Worm (Caenorhabditis elegans) whole organism, young adult: ENCODE results near the gene unc-76.
A peak's percentile ranks its signal among the peaks of the same experiment; 100 is the strongest.

Experiments used
- B0019.2 ChIP-seq: fragments of 200-800 bp; sonication (Bioruptor generic); conservative IDR thresholded peaks from 2 replicates; pipeline ENCODE4 v1.3.6; 2022; ENCODE audit warnings: missing genetic modification reagents, missing genetic modification characterization, missing compliant biosample characterization
- B0336.3 ChIP-seq: fragments of 200-800 bp; sonication (Bioruptor generic); IDR thresholded peaks from 2 replicates; pipeline ENCODE4 v1.3.6; 2022; ENCODE audit warnings: missing genetic modification characterization, missing compliant biosample characterization
- C17E4.6 ChIP-seq: fragments of 200-800 bp; sonication (Bioruptor generic); IDR thresholded peaks from 2 replicates; pipeline ENCODE4 v1.3.6; 2022; ENCODE audit warnings: missing genetic modification reagents, missing genetic modification characterization, missing compliant biosample characterization
- F22D6.2 ChIP-seq: sonication (generic microtip); optimal IDR thresholded peaks from 2 replicates; lab custom pipeline; 2016; ENCODE audit warnings: mild to moderate bottlenecking, missing genetic modification characterization, missing compliant biosample characterization
- F33H1.4 ChIP-seq: fragments of 200-800 bp; sonication (Bioruptor generic); IDR thresholded peaks from 2 replicates; pipeline ENCODE4 v1.3.6; 2022; ENCODE audit warnings: missing genetic modification reagents, missing genetic modification characterization, missing compliant biosample characterization
- F37B4.10 ChIP-seq: fragments of 200-800 bp; sonication (Bioruptor generic); IDR thresholded peaks from 2 replicates; pipeline ENCODE4 v1.3.6; 2022; ENCODE audit warnings: missing genetic modification characterization, missing compliant biosample characterization
- Y53F4B.3 ChIP-seq: fragments of 200-800 bp; sonication (Bioruptor generic); IDR thresholded peaks from 2 replicates; pipeline ENCODE4 v1.3.6; 2022; ENCODE audit warnings: missing genetic modification reagents, missing genetic modification characterization, missing compliant biosample characterization
- Y56A3A.18 ChIP-seq: fragments of 200-800 bp; sonication (Bioruptor generic); IDR thresholded peaks from 2 replicates; pipeline ENCODE4 v1.3.6; 2022; ENCODE audit warnings: missing genetic modification reagents, missing genetic modification characterization, missing compliant biosample characterization
- Y67H2A.10 ChIP-seq: fragments of 200-800 bp; sonication (Bioruptor generic); conservative IDR thresholded peaks from 2 replicates; pipeline ENCODE4 v1.3.6; 2022; ENCODE audit warnings: missing genetic modification reagents, missing genetic modification characterization, missing compliant biosample characterization
- Y95B8A.8 ChIP-seq: fragments of 200-800 bp; sonication (Bioruptor generic); IDR thresholded peaks from 2 replicates; pipeline ENCODE4 v1.3.6; 2022; ENCODE audit warnings: missing genetic modification reagents, missing genetic modification characterization, missing compliant biosample characterization
- ZK185.1 ChIP-seq: sonication (generic microtip); optimal IDR thresholded peaks from 2 replicates; lab custom pipeline; 2016; ENCODE audit warnings: mild to moderate bottlenecking, missing genetic modification characterization, missing compliant biosample characterization; ENCODE audit not compliant: poor library complexity, severe bottlenecking
- akir-1 ChIP-seq: fragments of 200-800 bp; sonication (Bioruptor generic); optimal IDR thresholded peaks from 2 replicates; lab custom pipeline; 2018; ENCODE audit warnings: mild to moderate bottlenecking, missing genetic modification characterization, moderate library complexity, missing compliant biosample characterization
- ama-1 ChIP-seq, 3 experiments: fragments of 150-350 bp in 1 of 3; sonication (generic microtip) in 2 of 3; optimal IDR thresholded peaks; 2 replicates each; lab custom pipeline; 2014 to 2018; ENCODE audit warnings: missing biosample characterization in 2 of 3, missing genetic modification characterization in 2 of 3, missing genetic modification reagents in 2 of 3
- aptf-3 ChIP-seq: fragments of 200-800 bp; sonication (Bioruptor generic); IDR thresholded peaks from 2 replicates; pipeline ENCODE4 v1.3.6; 2022; ENCODE audit warnings: missing genetic modification characterization, missing compliant biosample characterization
- athp-1 ChIP-seq: sonication (generic microtip); optimal IDR thresholded peaks from 2 replicates; lab custom pipeline; 2017; ENCODE audit warnings: mild to moderate bottlenecking, missing genetic modification characterization, missing compliant biosample characterization
- attf-5 ChIP-seq: fragments of 200-800 bp; sonication (Bioruptor generic); optimal IDR thresholded peaks from 2 replicates; lab custom pipeline; 2018; ENCODE audit warnings: mild to moderate bottlenecking, missing genetic modification characterization, missing compliant biosample characterization
- attf-6 ChIP-seq: fragments of 200-800 bp; sonication (Bioruptor generic); IDR thresholded peaks from 2 replicates; pipeline ENCODE4 v1.3.6; 2022; ENCODE audit warnings: missing genetic modification reagents, missing genetic modification characterization, missing compliant biosample characterization
- ceh-58 ChIP-seq: fragments of 200-800 bp; sonication (Bioruptor generic); IDR thresholded peaks from 2 replicates; pipeline ENCODE4 v1.3.6; 2022; ENCODE audit warnings: missing genetic modification characterization, missing compliant biosample characterization
- chd-7 ChIP-seq: sonication (generic microtip); optimal IDR thresholded peaks from 2 replicates; lab custom pipeline; 2016; ENCODE audit warnings: mild to moderate bottlenecking, missing genetic modification characterization, moderate library complexity, missing compliant biosample characterization
- die-1 ChIP-seq: sonication (generic microtip); optimal IDR thresholded peaks from 2 replicates; lab custom pipeline; 2016; ENCODE audit warnings: missing genotype, mild to moderate bottlenecking, missing genetic modification characterization, missing compliant biosample characterization
- efl-1 ChIP-seq: fragments of 150-350 bp; optimal IDR thresholded peaks from 2 replicates; lab custom pipeline; 2014; ENCODE audit warnings: missing biosample characterization, missing genetic modification reagents, missing genetic modification characterization
- him-1 ChIP-seq: sonication (generic microtip); optimal IDR thresholded peaks from 2 replicates; lab custom pipeline; 2016; ENCODE audit warnings: missing genotype, missing genetic modification reagents, missing genetic modification characterization, missing compliant biosample characterization
- hmg-1.2 ChIP-seq: fragments of 200-800 bp; sonication (Bioruptor generic); IDR thresholded peaks from 2 replicates; pipeline ENCODE4 v1.3.6; 2022; ENCODE audit warnings: missing genetic modification reagents, missing genetic modification characterization, missing compliant biosample characterization
- hrde-1 ChIP-seq: sonication (generic microtip); optimal IDR thresholded peaks from 2 replicates; lab custom pipeline; 2016; ENCODE audit warnings: missing genetic modification characterization, mild to moderate bottlenecking, missing compliant biosample characterization, moderate library complexity, missing genotype, missing genetic modification reagents, borderline replicate concordance
- hsf-1 ChIP-seq: fragments of 200-800 bp; sonication (Bioruptor generic); IDR thresholded peaks from 2 replicates; pipeline ENCODE4 v1.3.6; 2022; ENCODE audit warnings: missing genetic modification reagents, missing genetic modification characterization, missing compliant biosample characterization
- lin-26 ChIP-seq: fragments of 200-800 bp; sonication (Bioruptor generic); IDR thresholded peaks from 2 replicates; pipeline ENCODE4 v1.3.6; 2022; ENCODE audit warnings: missing genetic modification reagents, missing genetic modification characterization, missing compliant biosample characterization
- lin-35 ChIP-seq, 3 experiments: fragments of 150-350 bp in 2 of 3; sonication (generic microtip) in 1 of 3; optimal IDR thresholded peaks; 2 replicates each; lab custom pipeline; 2014 to 2018; ENCODE audit warnings: missing biosample characterization in 3 of 3, missing genetic modification characterization in 3 of 3, missing genetic modification reagents in 3 of 3
- lsl-1 ChIP-seq: fragments of 200-800 bp; sonication (Bioruptor generic); optimal IDR thresholded peaks from 2 replicates; lab custom pipeline; 2018; ENCODE audit warnings: mild to moderate bottlenecking, missing genetic modification characterization, moderate library complexity, missing compliant biosample characterization
- lsy-27 ChIP-seq: sonication (generic microtip); optimal IDR thresholded peaks from 2 replicates; lab custom pipeline; 2017; ENCODE audit warnings: missing genetic modification characterization, mild to moderate bottlenecking, missing compliant biosample characterization, antibody characterized with exemption, missing genotype, borderline replicate concordance; ENCODE audit not compliant: insufficient read depth
- madf-10 ChIP-seq: sonication (generic microtip); optimal IDR thresholded peaks from 2 replicates; lab custom pipeline; 2016; ENCODE audit warnings: mild to moderate bottlenecking, missing genetic modification characterization, missing compliant biosample characterization
- mcd-1 ChIP-seq: fragments of 200-800 bp; sonication (Bioruptor generic); IDR thresholded peaks from 2 replicates; pipeline ENCODE4 v1.3.6; 2022; ENCODE audit warnings: missing genetic modification reagents, missing genetic modification characterization, missing compliant biosample characterization
- mes-4 ChIP-seq: sonication (generic microtip); optimal IDR thresholded peaks from 2 replicates; lab custom pipeline; 2016; ENCODE audit warnings: missing genotype, missing genetic modification characterization, missing compliant biosample characterization
- nfyb-1 ChIP-seq: fragments of 200-800 bp; sonication (Bioruptor generic); IDR thresholded peaks from 2 replicates; pipeline ENCODE4 v1.3.6; 2022; ENCODE audit warnings: missing genetic modification reagents, missing genetic modification characterization, missing compliant biosample characterization
- nhr-27 ChIP-seq: fragments of 200-800 bp; sonication (Bioruptor generic); optimal IDR thresholded peaks from 2 replicates; lab custom pipeline; 2018; ENCODE audit warnings: mild to moderate bottlenecking, missing genetic modification characterization, moderate library complexity, missing compliant biosample characterization
- pbrm-1 ChIP-seq: fragments of 200-800 bp; sonication (Bioruptor generic); IDR thresholded peaks from 2 replicates; pipeline ENCODE4 v1.3.6; 2022; ENCODE audit warnings: missing genetic modification reagents, missing genetic modification characterization, missing compliant biosample characterization
- rec-8 ChIP-seq, 2 experiments: sonication (generic microtip); optimal IDR thresholded peaks; 2 replicates each; lab custom pipeline; 2016; ENCODE audit warnings: mild to moderate bottlenecking in 2 of 2, missing genetic modification characterization in 2 of 2, missing genetic modification reagents in 2 of 2, missing genotype in 2 of 2, missing biosample characterization in 1 of 2, missing compliant biosample characterization in 1 of 2, moderate library complexity in 1 of 2
- sea-2 ChIP-seq: fragments of 200-800 bp; sonication (Bioruptor generic); IDR thresholded peaks from 2 replicates; pipeline ENCODE4 v1.3.6; 2022; ENCODE audit warnings: missing genetic modification characterization, missing compliant biosample characterization
- snpc-1.3 ChIP-seq: sonication (generic microtip); optimal IDR thresholded peaks from 2 replicates; lab custom pipeline; 2017; ENCODE audit warnings: missing genetic modification characterization, mild to moderate bottlenecking, missing compliant biosample characterization, antibody characterized with exemption, moderate library complexity, missing genotype, missing genetic modification reagents; ENCODE audit not compliant: insufficient read depth
- somi-1 ChIP-seq: fragments of 200-800 bp; sonication (Bioruptor generic); optimal IDR thresholded peaks from 2 replicates; lab custom pipeline; 2018; ENCODE audit warnings: mild to moderate bottlenecking, missing genetic modification characterization, missing compliant biosample characterization
- sptf-2 ChIP-seq: fragments of 200-800 bp; sonication (Bioruptor generic); optimal IDR thresholded peaks from 2 replicates; lab custom pipeline; 2018; ENCODE audit warnings: mild to moderate bottlenecking, missing genetic modification characterization, missing compliant biosample characterization
- tbp1 ChIP-seq: fragments of 200-800 bp; sonication (Bioruptor generic); optimal IDR thresholded peaks from 2 replicates; lab custom pipeline; 2018; ENCODE audit warnings: mild to moderate bottlenecking, missing genetic modification characterization, missing compliant biosample characterization
- tbx-9 ChIP-seq: sonication (generic microtip); optimal IDR thresholded peaks from 2 replicates; lab custom pipeline; 2016; ENCODE audit warnings: borderline replicate concordance, missing genetic modification characterization, inconsistent platforms, missing compliant biosample characterization
- unc-62 ChIP-seq: fragments of 150-350 bp; optimal IDR thresholded peaks from 2 replicates; lab custom pipeline; 2014; ENCODE audit warnings: missing biosample characterization, missing genetic modification reagents, missing genetic modification characterization
- xnd-1 ChIP-seq: sonication (generic microtip); optimal IDR thresholded peaks from 2 replicates; lab custom pipeline; 2016; ENCODE audit warnings: missing genotype, missing genetic modification reagents, missing genetic modification characterization, missing compliant biosample characterization
- ztf-18 ChIP-seq: sonication (generic microtip); optimal IDR thresholded peaks from 2 replicates; lab custom pipeline; 2016; ENCODE audit warnings: missing genotype, mild to moderate bottlenecking, missing genetic modification characterization, missing compliant biosample characterization
- ztf-25 ChIP-seq: fragments of 200-800 bp; sonication (Bioruptor generic); IDR thresholded peaks from 2 replicates; pipeline ENCODE4 v1.3.6; 2022; ENCODE audit warnings: missing genetic modification reagents, missing genetic modification characterization, missing compliant biosample characterization
- ztf-6 ChIP-seq: fragments of 200-800 bp; sonication (Bioruptor generic); IDR thresholded peaks from 2 replicates; pipeline ENCODE4 v1.3.6; 2022; ENCODE audit warnings: missing genetic modification reagents, missing genetic modification characterization, missing compliant biosample characterization

Gene unc-76

ce11 chrV:15028896-15029519 lies 42.6 kb upstream of the unc-76 start, which contains the start of gene F14H8.8 (continued):
- no peak for TF ChIP-seq F22D6.2 (tag; lab: Kevin White, UChicago)
- no peak for TF ChIP-seq akir-1 (GFP tag; lab: Kevin White, UChicago)
- TF ChIP-seq hmg-1.2 (GFP tag; lab: Robert Waterston, UW), result peak; percentile 73
- no peak for TF ChIP-seq sea-2 (GFP tag; lab: Robert Waterston, UW)
- TF ChIP-seq sptf-2, result no peak
- no peak for TF ChIP-seq somi-1 (GFP tag; lab: Kevin White, UChicago)
- TF ChIP-seq ztf-6 (GFP tag; lab: Robert Waterston, UW), result no peak
- TF ChIP-seq hrde-1 (tag; lab: Kevin White, UChicago), result peak; percentile 3
- peak; percentile 46 for TF ChIP-seq xnd-1 (tag; lab: Kevin White, UChicago)
- no peak for TF ChIP-seq chd-7 (tag; lab: Kevin White, UChicago)
- TF ChIP-seq B0336.3 (GFP tag; lab: Robert Waterston, UW), result no peak
- TF ChIP-seq die-1, result peak; percentile 4
- no peak for TF ChIP-seq lin-26
- no peak for TF ChIP-seq C17E4.6 (GFP tag; lab: Robert Waterston, UW)
- TF ChIP-seq Y56A3A.18 (GFP tag; lab: Robert Waterston, UW), result no peak
- TF ChIP-seq nhr-27 (tag; lab: Kevin White, UChicago), result no peak
- TF ChIP-seq mes-4, result no peak
- TF ChIP-seq ztf-18, result no peak
- no peak for TF ChIP-seq Y67H2A.10 (GFP tag; lab: Robert Waterston, UW)
- no peak for TF ChIP-seq ama-1 (optimal IDR thresholded peaks at IDR 0.05; lab: Kevin White, UChicago)
- no peak for TF ChIP-seq ama-1 (GFP tag; optimal IDR thresholded peaks at IDR 0.05; lab: Kevin White, UChicago)
- TF ChIP-seq Y95B8A.8 (GFP tag; lab: Robert Waterston, UW), result no peak
- TF ChIP-seq athp-1 (tag; lab: Kevin White, UChicago), result peak; percentile 15
- TF ChIP-seq lsy-27 (tag; lab: Kevin White, UChicago), result no peak
- peak; percentile 86 for TF ChIP-seq pbrm-1 (GFP tag; lab: Robert Waterston, UW)
- no peak for TF ChIP-seq Y53F4B.3 (GFP tag; lab: Robert Waterston, UW)
- TF ChIP-seq lin-35 (GFP tag; optimal IDR thresholded peaks at IDR 0.05; lab: Kevin White, UChicago), result no peak
- TF ChIP-seq nfyb-1, result 0 out of 2 replicates have a peak, but pooled peaks have one; percentile 15
- no peak for TF ChIP-seq B0019.2
- no peak for TF ChIP-seq tbx-9 (tag; lab: Kevin White, UChicago)
- peak; percentile 72 for TF ChIP-seq attf-6 (GFP tag; lab: Robert Waterston, UW)
- peak; percentile 54 for TF ChIP-seq efl-1
- TF ChIP-seq him-1 (tag; lab: Kevin White, UChicago), result peak; percentile 93
- no peak for TF ChIP-seq aptf-3 (GFP tag; lab: Robert Waterston, UW)
- no peak for TF ChIP-seq F37B4.10
- peak; percentile 93 for TF ChIP-seq snpc-1.3
- no peak for TF ChIP-seq ceh-58 (GFP tag; lab: Robert Waterston, UW)
- TF ChIP-seq ZK185.1 (tag; lab: Kevin White, UChicago), result peak; percentile 2
- peak; percentile 75 for TF ChIP-seq hsf-1 (GFP tag; lab: Robert Waterston, UW)
- no peak for TF ChIP-seq unc-62 (GFP tag; lab: Kevin White, UChicago)
- TF ChIP-seq madf-10 (tag; lab: Kevin White, UChicago), result no peak
- TF ChIP-seq mcd-1, result peak; percentile 72
- TF ChIP-seq attf-5 (GFP tag; lab: Kevin White, UChicago), result no peak
- peak; percentile 80 for TF ChIP-seq lsl-1
- TF ChIP-seq rec-8 (tag; optimal IDR thresholded peaks at IDR 0.05; lab: Kevin White, UChicago), result no peak
- peak; percentile 65 for TF ChIP-seq F33H1.4 (GFP tag; lab: Robert Waterston, UW)
- no peak for TF ChIP-seq ztf-25
- peak; percentile 77 for TF ChIP-seq tbp1 (GFP tag; lab: Kevin White, UChicago)
